Fruit fly (Drosophila melanogaster) whole organism, embryonic: ENCODE results near the gene CG6766.

Experiments used
- Asciz ChIP-seq: fragments of 200-800 bp; sonication (Bioruptor generic); optimal IDR thresholded peaks from 2 replicates; lab custom pipeline; 2017; ENCODE audit warnings: missing biosample characterization, mild to moderate bottlenecking, missing genetic modification characterization, missing genetic modification reagents
- CG10274 ChIP-seq: fragments of 200-800 bp; sonication (Bioruptor generic); optimal IDR thresholded peaks from 3 replicates; lab custom pipeline; 2017; ENCODE audit warnings: missing biosample characterization, mild to moderate bottlenecking, missing genetic modification characterization
- CG11504 ChIP-seq: fragments of 200-800 bp; sonication (Bioruptor generic); optimal IDR thresholded peaks from 3 replicates; lab custom pipeline; 2019; ENCODE audit warnings: missing biosample characterization, mild to moderate bottlenecking, missing genetic modification characterization, moderate library complexity
- CG11560 ChIP-seq: fragments of 200-800 bp; sonication (Bioruptor generic); IDR thresholded peaks from 3 replicates; pipeline ENCODE4 v1.3.6; 2022; ENCODE audit warnings: missing biosample characterization, missing genetic modification characterization
- CG11695 ChIP-seq: fragments of 200-800 bp; sonication (Bioruptor generic); IDR thresholded peaks from 3 replicates; pipeline ENCODE4 v1.3.6; 2022; ENCODE audit warnings: missing biosample characterization, missing genetic modification characterization
- CG15269 ChIP-seq: fragments of 200-800 bp; sonication (Bioruptor generic); optimal IDR thresholded peaks from 2 replicates; lab custom pipeline; 2018; ENCODE audit warnings: missing biosample characterization, mild to moderate bottlenecking, missing genetic modification characterization, moderate library complexity
- CG17359 ChIP-seq: fragments of 200-800 bp; sonication (Bioruptor generic); optimal IDR thresholded peaks from 3 replicates; lab custom pipeline; 2018; ENCODE audit warnings: missing biosample characterization, mild to moderate bottlenecking, missing genetic modification characterization, moderate library complexity
- CG17385 ChIP-seq: fragments of 200-800 bp; sonication (Bioruptor generic); optimal IDR thresholded peaks from 3 replicates; lab custom pipeline; 2018; ENCODE audit warnings: missing biosample characterization, mild to moderate bottlenecking, missing genetic modification characterization
- CG17568 ChIP-seq: fragments of 200-800 bp; sonication (Bioruptor generic); optimal IDR thresholded peaks from 2 replicates; lab custom pipeline; 2018; ENCODE audit warnings: missing biosample characterization, mild to moderate bottlenecking, missing genetic modification characterization, moderate library complexity
- CG17612 ChIP-seq: fragments of 200-800 bp; sonication (Bioruptor generic); IDR thresholded peaks from 2 replicates; pipeline ENCODE4 v1.3.6; 2022; ENCODE audit warnings: missing biosample characterization, missing genetic modification characterization
- CG2199 ChIP-seq: fragments of 200-800 bp; sonication (Bioruptor generic); IDR thresholded peaks from 3 replicates; pipeline ENCODE4 v1.3.6; 2022; ENCODE audit warnings: missing biosample characterization, missing genetic modification characterization
- CG30431 ChIP-seq: fragments of 200-800 bp; sonication (Bioruptor generic); optimal IDR thresholded peaks from 2 replicates; lab custom pipeline; 2017; ENCODE audit warnings: missing biosample characterization, missing genetic modification characterization
- CG32767 ChIP-seq: fragments of 200-800 bp; sonication (Bioruptor generic); IDR thresholded peaks from 2 replicates; pipeline ENCODE4 v1.3.6; 2022; ENCODE audit warnings: missing biosample characterization, missing genetic modification characterization
- CG4360 ChIP-seq: fragments of 200-800 bp; sonication (Bioruptor generic); IDR thresholded peaks from 2 replicates; pipeline ENCODE4 v1.3.6; 2022; ENCODE audit warnings: missing biosample characterization, missing genetic modification characterization
- CG43689 ChIP-seq: fragments of 200-800 bp; sonication (Bioruptor generic); IDR thresholded peaks from 2 replicates; pipeline ENCODE4 v1.3.6; 2022; ENCODE audit warnings: missing biosample characterization, missing genetic modification characterization
- CG4404 ChIP-seq: fragments of 200-800 bp; sonication (Bioruptor generic); IDR thresholded peaks from 2 replicates; pipeline ENCODE4 v1.3.6; 2022; ENCODE audit warnings: missing biosample characterization, missing genetic modification characterization
- CG4617 ChIP-seq: fragments of 200-800 bp; sonication (Bioruptor generic); optimal IDR thresholded peaks from 3 replicates; lab custom pipeline; 2016; ENCODE audit warnings: missing biosample characterization, missing genetic modification characterization, borderline replicate concordance
- CG6272 ChIP-seq: fragments of 200-800 bp; sonication (Bioruptor generic); IDR thresholded peaks from 2 replicates; pipeline ENCODE4 v1.3.6; 2022; ENCODE audit warnings: missing biosample characterization, missing genetic modification characterization
- CG6689 ChIP-seq: fragments of 200-800 bp; sonication (Bioruptor generic); IDR thresholded peaks from 2 replicates; pipeline ENCODE4 v1.3.6; 2022; ENCODE audit warnings: missing biosample characterization, missing genetic modification characterization
- CG7963 ChIP-seq: fragments of 200-800 bp; sonication (Bioruptor generic); IDR thresholded peaks from 3 replicates; pipeline ENCODE4 v1.3.6; 2022; ENCODE audit warnings: missing biosample characterization, missing genetic modification characterization; ENCODE audit not compliant: partially characterized antibody
- Dbx ChIP-seq: fragments of 200-800 bp; sonication (Bioruptor generic); IDR thresholded peaks from 3 replicates; pipeline ENCODE4 v1.3.6; 2022; ENCODE audit warnings: missing biosample characterization, missing genetic modification characterization
- Dek ChIP-seq: fragments of 200-800 bp; sonication (Bioruptor generic); optimal IDR thresholded peaks from 3 replicates; lab custom pipeline; 2019; ENCODE audit warnings: missing biosample characterization, mild to moderate bottlenecking, missing genetic modification characterization, moderate library complexity
- ERR ChIP-seq: fragments of 200-800 bp; sonication (Bioruptor generic); optimal IDR thresholded peaks from 2 replicates; lab custom pipeline; 2016; ENCODE audit warnings: missing biosample characterization, missing genetic modification characterization
- Ets97D ChIP-seq: fragments of 200-800 bp; sonication (Bioruptor generic); optimal IDR thresholded peaks from 3 replicates; lab custom pipeline; 2016; ENCODE audit warnings: missing biosample characterization, missing genetic modification characterization
- HmgZ ChIP-seq: fragments of 200-800 bp; sonication (Bioruptor generic); optimal IDR thresholded peaks from 2 replicates; lab custom pipeline; 2018; ENCODE audit warnings: missing biosample characterization, mild to moderate bottlenecking, missing genetic modification characterization
- Hmr ChIP-seq: fragments of 200-800 bp; sonication (Bioruptor generic); optimal IDR thresholded peaks from 3 replicates; lab custom pipeline; 2017; ENCODE audit warnings: mild to moderate bottlenecking, missing biosample characterization, missing genetic modification reagents, missing genetic modification characterization
- Hr39 ChIP-seq: fragments of >200 bp; optimal IDR thresholded peaks from 2 replicates; lab custom pipeline; 2017
- Lhr ChIP-seq: fragments of 200-800 bp; sonication (Bioruptor generic); optimal IDR thresholded peaks from 3 replicates; lab custom pipeline; 2017; ENCODE audit warnings: mild to moderate bottlenecking, missing biosample characterization, missing genetic modification reagents, missing genetic modification characterization
- MBD-R2 ChIP-seq: fragments of 200-800 bp; sonication (Bioruptor generic); IDR thresholded peaks from 2 replicates; pipeline ENCODE4 v1.3.6; 2022; ENCODE audit warnings: missing biosample characterization, missing genetic modification characterization
- Mad ChIP-seq: fragments of 200-800 bp; sonication (Bioruptor generic); optimal IDR thresholded peaks from 2 replicates; lab custom pipeline; 2016; ENCODE audit warnings: missing biosample characterization, missing genetic modification characterization
- Mes4 ChIP-seq: fragments of 200-800 bp; sonication (Bioruptor generic); optimal IDR thresholded peaks from 2 replicates; lab custom pipeline; 2016; ENCODE audit warnings: missing biosample characterization, missing genetic modification characterization
- NfI ChIP-seq: fragments of 200-800 bp; sonication (Bioruptor generic); optimal IDR thresholded peaks from 3 replicates; lab custom pipeline; 2018; ENCODE audit warnings: missing biosample characterization, mild to moderate bottlenecking, missing genetic modification characterization, moderate library complexity
- Oli ChIP-seq: fragments of 200-800 bp; sonication (Bioruptor generic); optimal IDR thresholded peaks from 2 replicates; lab custom pipeline; 2018; ENCODE audit warnings: missing biosample characterization, mild to moderate bottlenecking, missing genetic modification characterization, moderate library complexity
- Ravus ChIP-seq: fragments of 200-800 bp; sonication (Bioruptor generic); IDR thresholded peaks from 2 replicates; pipeline ENCODE4 v1.3.6; 2022; ENCODE audit warnings: missing biosample characterization, missing genetic modification characterization
- Rfx ChIP-seq: fragments of 200-800 bp; sonication (Bioruptor generic); IDR thresholded peaks from 2 replicates; pipeline ENCODE4 v1.3.6; 2022; ENCODE audit warnings: missing biosample characterization, missing genetic modification characterization
- Six4 ChIP-seq: fragments of 200-800 bp; sonication (Bioruptor generic); optimal IDR thresholded peaks from 2 replicates; lab custom pipeline; 2016; ENCODE audit warnings: missing biosample characterization, missing genetic modification characterization
- ap ChIP-seq: fragments of 200-800 bp; sonication (Bioruptor generic); IDR thresholded peaks from 2 replicates; pipeline ENCODE4 v1.3.6; 2022; ENCODE audit warnings: missing biosample characterization, missing genetic modification characterization
- az2 ChIP-seq: fragments of 200-800 bp; sonication (Bioruptor generic); optimal IDR thresholded peaks from 3 replicates; lab custom pipeline; 2016; ENCODE audit warnings: missing biosample characterization, missing genetic modification characterization
- bbx ChIP-seq: fragments of 200-800 bp; sonication (Bioruptor generic); IDR thresholded peaks from 2 replicates; pipeline ENCODE4 v1.3.6; 2022; ENCODE audit warnings: missing biosample characterization, missing genetic modification characterization; ENCODE audit not compliant: partially characterized antibody
- crol ChIP-seq: fragments of 200-800 bp; sonication (Bioruptor generic); IDR thresholded peaks from 2 replicates; pipeline ENCODE4 v1.3.6; 2022; ENCODE audit warnings: missing biosample characterization, missing genetic modification characterization
- en ChIP-seq: fragments of 200-800 bp; sonication (Bioruptor generic); optimal IDR thresholded peaks from 2 replicates; lab custom pipeline; 2016; ENCODE audit warnings: missing biosample characterization, missing genetic modification characterization
- ewg ChIP-seq: fragments of 200-800 bp; sonication (Bioruptor generic); optimal IDR thresholded peaks from 3 replicates; lab custom pipeline; 2017; ENCODE audit warnings: mild to moderate bottlenecking, missing biosample characterization, missing genetic modification reagents, missing genetic modification characterization
- gro ChIP-seq: fragments of 200-800 bp; sonication (Bioruptor generic); optimal IDR thresholded peaks from 2 replicates; lab custom pipeline; 2016; ENCODE audit warnings: missing biosample characterization, missing genetic modification characterization
- jumu ChIP-seq: fragments of 200-800 bp; sonication (Bioruptor generic); optimal IDR thresholded peaks from 3 replicates; lab custom pipeline; 2016; ENCODE audit warnings: missing biosample characterization, missing genetic modification characterization
- klu ChIP-seq: fragments of 200-800 bp; sonication (Bioruptor generic); IDR thresholded peaks from 2 replicates; pipeline ENCODE4 v1.3.6; 2022; ENCODE audit warnings: missing biosample characterization, missing genetic modification characterization
- lola ChIP-seq, 3 experiments: fragments of >200 bp in 2 of 3; fragments of 200-800 bp in 1 of 3; sonication (Bioruptor generic) in 1 of 3; optimal IDR thresholded peaks; 2 replicates each; lab custom pipeline; 2017 to 2019; ENCODE audit warnings: missing biosample characterization in 3 of 3, missing genetic modification characterization in 3 of 3, mild to moderate bottlenecking in 1 of 3, moderate library complexity in 1 of 3
- mam ChIP-seq: fragments of 200-800 bp; sonication (Bioruptor generic); optimal IDR thresholded peaks from 3 replicates; lab custom pipeline; 2016; ENCODE audit warnings: missing biosample characterization, missing genetic modification characterization
- phol ChIP-seq: fragments of 200-800 bp; sonication (Bioruptor generic); optimal IDR thresholded peaks from 3 replicates; lab custom pipeline; 2018; ENCODE audit warnings: missing biosample characterization, mild to moderate bottlenecking, missing genetic modification characterization, moderate library complexity
- stc ChIP-seq: fragments of 200-800 bp; sonication (Bioruptor generic); IDR thresholded peaks from 2 replicates; pipeline ENCODE4 v1.3.6; 2022; ENCODE audit warnings: missing biosample characterization, missing genetic modification characterization
- trh ChIP-seq: fragments of 200-800 bp; sonication (Bioruptor generic); optimal IDR thresholded peaks from 2 replicates; lab custom pipeline; 2016; ENCODE audit warnings: missing biosample characterization, missing genetic modification characterization

Gene CG6766

DNA sequence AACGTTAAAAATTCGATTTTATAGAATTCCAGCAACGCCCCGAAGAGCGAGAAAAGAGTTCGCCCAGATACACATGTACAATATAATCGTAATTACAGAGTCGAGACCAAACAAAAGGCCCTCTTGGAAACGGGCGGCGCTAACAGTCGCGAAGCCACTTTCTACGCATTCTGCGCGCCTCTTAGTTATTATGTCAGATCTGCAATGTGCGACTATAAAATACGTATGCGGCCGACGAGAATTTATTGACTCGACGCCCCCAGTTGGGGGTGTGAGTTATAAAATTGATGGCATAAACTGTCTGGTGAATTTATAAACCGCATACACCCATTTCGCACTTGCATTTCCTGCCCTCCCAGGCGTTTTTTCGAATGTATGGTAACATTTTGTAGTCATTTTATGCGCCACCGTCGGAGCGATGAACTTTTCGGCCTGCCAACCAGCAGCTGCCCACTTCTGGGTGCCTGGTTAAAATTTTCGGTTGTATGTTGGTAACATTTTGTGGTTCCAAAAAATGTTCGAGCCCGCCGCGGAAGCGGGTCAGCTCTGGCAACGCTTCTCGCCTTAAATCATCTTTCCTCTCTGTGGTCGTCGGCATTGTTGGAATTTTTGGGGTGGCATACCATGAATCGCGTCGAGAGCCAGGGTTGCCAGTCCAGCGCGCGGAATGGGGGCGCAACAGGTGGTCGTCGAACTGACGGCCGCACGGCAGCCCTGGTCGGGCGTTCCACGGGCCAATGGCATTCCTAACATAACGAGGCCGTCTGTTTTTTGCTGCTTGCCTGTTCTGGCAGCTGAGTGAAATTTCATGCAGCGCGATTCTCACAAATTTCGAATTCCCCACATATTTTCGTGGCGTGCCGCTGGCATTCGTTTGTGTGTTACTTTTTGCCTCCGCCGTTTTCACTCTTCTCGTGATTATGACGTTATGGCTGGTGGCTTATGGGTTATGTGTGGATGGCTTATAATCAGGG is 28.5 kb downstream of the CG6766 start (continued):
- TF ChIP-seq trh (GFP tag; lab: Kevin White, UChicago) (no peak), ewg (GFP tag; lab: Kevin White, UChicago) (peak; percentile 48), klu (GFP tag; lab: Robert Waterston, UW) (no peak), Hr39 (lab: Kevin White, UChicago) (no peak), Six4 (GFP tag; lab: Kevin White, UChicago) (peak; percentile 58), Oli (peak; percentile 37), CG7963 (no peak), CG4360 (GFP tag; lab: Robert Waterston, UW) (no peak), CG11504 (tag; lab: Kevin White, UChicago) (peak; percentile 80), NfI (GFP tag; lab: Kevin White, UChicago) (peak; percentile 37), stc (no peak), Hmr (GFP tag; lab: Kevin White, UChicago) (peak; percentile 92), CG17568 (GFP tag; lab: Kevin White, UChicago) (peak; percentile 45), ap (GFP tag; lab: Robert Waterston, UW) (no peak), Lhr (GFP tag; lab: Kevin White, UChicago) (peak; percentile 98), MBD-R2 (GFP tag; lab: Robert Waterston, UW) (no peak), jumu (GFP tag; lab: Kevin White, UChicago) (peak; percentile 80), Dek (tag; lab: Kevin White, UChicago) (peak; percentile 60), CG11560 (no peak), crol (GFP tag; lab: Robert Waterston, UW) (no peak), CG30431 (GFP tag; lab: Kevin White, UChicago) (peak; percentile 0), CG2199 (GFP tag; lab: Robert Waterston, UW) (no peak), CG43689 (GFP tag; lab: Robert Waterston, UW) (no peak), CG32767 (GFP tag; lab: Robert Waterston, UW) (no peak), Asciz (no peak), gro (GFP tag; lab: Kevin White, UChicago) (peak; percentile 67), CG17359 (tag; lab: Kevin White, UChicago) (peak; percentile 73), CG17385 (GFP tag; lab: Kevin White, UChicago) (peak; percentile 49), Ets97D (GFP tag; lab: Kevin White, UChicago) (peak; percentile 76), CG6272 (GFP tag; lab: Robert Waterston, UW) (peak; percentile 80), bbx (GFP tag; lab: Robert Waterston, UW) (no peak), CG4404 (no peak), lola (GFP tag; optimal IDR thresholded peaks at IDR 0.05; lab: Kevin White, UChicago) (no peak), CG6689 (GFP tag; lab: Robert Waterston, UW) (no peak), CG17612 (GFP tag; lab: Robert Waterston, UW) (no peak), Mes4 (GFP tag; lab: Kevin White, UChicago) (peak; percentile 54), Rfx (GFP tag; lab: Robert Waterston, UW) (no peak), phol (tag; lab: Kevin White, UChicago) (peak; percentile 58), Mad (peak; percentile 80), az2 (GFP tag; lab: Kevin White, UChicago) (peak; percentile 69), en (GFP tag; lab: Kevin White, UChicago) (peak; percentile 38), CG4617 (GFP tag; lab: Kevin White, UChicago) (no peak), Ravus (GFP tag; lab: Robert Waterston, UW) (no peak), CG15269 (tag; lab: Kevin White, UChicago) (peak; percentile 62), Dbx (GFP tag; lab: Robert Waterston, UW) (no peak), ERR (GFP tag; lab: Kevin White, UChicago) (peak; percentile 87), HmgZ (tag; lab: Kevin White, UChicago) (peak; percentile 94), CG10274 (peak; percentile 48), CG11695 (GFP tag; lab: Robert Waterston, UW) (no peak), mam (peak; percentile 75)
